Worm (Caenorhabditis elegans) whole organism, late embryonic: ENCODE results near the gene fli-1.

Source experiments
- C38D4.7 ChIP-seq: fragments of 200-800 bp; sonication (Bioruptor generic); optimal IDR thresholded peaks from 2 replicates; lab custom pipeline; 2018; ENCODE audit warnings: mild to moderate bottlenecking, missing genetic modification characterization, moderate library complexity, missing compliant biosample characterization
- K02D7.2 ChIP-seq: sonication (generic microtip); optimal IDR thresholded peaks from 2 replicates; lab custom pipeline; 2017; ENCODE audit warnings: mild to moderate bottlenecking, missing genetic modification characterization, missing compliant biosample characterization
- K09A11.1 ChIP-seq: sonication (generic microtip); optimal IDR thresholded peaks from 2 replicates; lab custom pipeline; 2017; ENCODE audit warnings: antibody characterized with exemption, mild to moderate bottlenecking, missing genetic modification characterization, missing compliant biosample characterization; ENCODE audit not compliant: insufficient read depth
- Y22D7AL.16 ChIP-seq: sonication (generic microtip); optimal IDR thresholded peaks from 2 replicates; lab custom pipeline; 2016; ENCODE audit warnings: missing genetic modification characterization, missing compliant biosample characterization
- ahr-1 ChIP-seq: sonication (generic microtip); optimal IDR thresholded peaks from 2 replicates; lab custom pipeline; 2016; ENCODE audit warnings: missing genetic modification characterization, missing compliant biosample characterization
- ama-1 ChIP-seq: fragments of 150-350 bp; optimal IDR thresholded peaks from 2 replicates; lab custom pipeline; 2014
- ceh-19 ChIP-seq: fragments of 200-800 bp; sonication (Bioruptor generic); optimal IDR thresholded peaks from 2 replicates; lab custom pipeline; 2018; ENCODE audit warnings: mild to moderate bottlenecking, missing genetic modification characterization, missing compliant biosample characterization
- ceh-22 ChIP-seq: sonication (generic microtip); optimal IDR thresholded peaks from 2 replicates; lab custom pipeline; 2017; ENCODE audit warnings: missing biosample characterization, missing genetic modification characterization
- ceh-24 ChIP-seq: sonication (generic microtip); optimal IDR thresholded peaks from 2 replicates; lab custom pipeline; 2016; ENCODE audit warnings: mild to moderate bottlenecking, missing genetic modification characterization, missing compliant biosample characterization
- ceh-30 ChIP-seq: fragments of 150-350 bp; optimal IDR thresholded peaks from 2 replicates; lab custom pipeline; 2014; ENCODE audit warnings: missing biosample characterization, missing genetic modification characterization
- ceh-31 ChIP-seq: sonication (generic microtip); optimal IDR thresholded peaks from 2 replicates; lab custom pipeline; 2016; ENCODE audit warnings: missing genetic modification characterization, missing compliant biosample characterization
- ceh-34 ChIP-seq: sonication (generic microtip); optimal IDR thresholded peaks from 2 replicates; lab custom pipeline; 2016; ENCODE audit warnings: mild to moderate bottlenecking, missing genetic modification characterization, missing compliant biosample characterization
- ceh-48 ChIP-seq: sonication (generic microtip); optimal IDR thresholded peaks from 2 replicates; lab custom pipeline; 2016; ENCODE audit warnings: missing genetic modification characterization, inconsistent platforms, missing compliant biosample characterization
- ceh-6 ChIP-seq: fragments of 200-800 bp; sonication (Bioruptor generic); optimal IDR thresholded peaks from 2 replicates; lab custom pipeline; 2018; ENCODE audit warnings: mild to moderate bottlenecking, missing genetic modification characterization, missing compliant biosample characterization
- ceh-9 ChIP-seq: sonication (generic microtip); optimal IDR thresholded peaks from 2 replicates; lab custom pipeline; 2016; ENCODE audit warnings: mild to moderate bottlenecking, missing genetic modification characterization, inconsistent platforms, missing compliant biosample characterization
- dve-1 ChIP-seq: sonication (generic microtip); optimal IDR thresholded peaks from 2 replicates; lab custom pipeline; 2017; ENCODE audit warnings: antibody characterized with exemption, mild to moderate bottlenecking, missing genetic modification characterization, missing compliant biosample characterization
- elt-2 ChIP-seq: sonication (generic microtip); optimal IDR thresholded peaks from 2 replicates; lab custom pipeline; 2016; ENCODE audit warnings: missing genetic modification reagents, missing genetic modification characterization, missing compliant biosample characterization
- elt-4 ChIP-seq: sonication (generic microtip); optimal IDR thresholded peaks from 2 replicates; lab custom pipeline; 2016; ENCODE audit warnings: missing genetic modification characterization, missing compliant biosample characterization
- ets-4 ChIP-seq: sonication (generic microtip); optimal IDR thresholded peaks from 2 replicates; lab custom pipeline; 2016; ENCODE audit warnings: missing genetic modification characterization, missing compliant biosample characterization
- fax-1 ChIP-seq: sonication (generic microtip); optimal IDR thresholded peaks from 2 replicates; lab custom pipeline; 2016; ENCODE audit warnings: missing genotype, missing genetic modification characterization, missing compliant biosample characterization
- fkh-6 ChIP-seq: sonication (generic microtip); optimal IDR thresholded peaks from 2 replicates; lab custom pipeline; 2016; ENCODE audit warnings: missing genetic modification characterization, missing compliant biosample characterization
- gmeb-2 ChIP-seq: sonication (generic microtip); optimal IDR thresholded peaks from 2 replicates; lab custom pipeline; 2016; ENCODE audit warnings: missing genetic modification characterization, inconsistent platforms, missing compliant biosample characterization
- hlh-13 ChIP-seq: fragments of 200-800 bp; sonication (Bioruptor generic); optimal IDR thresholded peaks from 2 replicates; lab custom pipeline; 2018; ENCODE audit warnings: mild to moderate bottlenecking, missing genetic modification characterization, missing compliant biosample characterization
- hlh-15 ChIP-seq: sonication (generic microtip); optimal IDR thresholded peaks from 2 replicates; lab custom pipeline; 2016; ENCODE audit warnings: missing genetic modification characterization, missing compliant biosample characterization
- hlh-6 ChIP-seq: sonication (generic microtip); optimal IDR thresholded peaks from 2 replicates; lab custom pipeline; 2016; ENCODE audit warnings: missing genotype, missing genetic modification characterization, missing compliant biosample characterization
- hlh-8 ChIP-seq: sonication (generic microtip); optimal IDR thresholded peaks from 2 replicates; lab custom pipeline; 2016; ENCODE audit warnings: missing genotype, missing genetic modification characterization, missing compliant biosample characterization
- lin-11 ChIP-seq: fragments of 200-800 bp; sonication (Bioruptor generic); optimal IDR thresholded peaks from 2 replicates; lab custom pipeline; 2018; ENCODE audit warnings: mild to moderate bottlenecking, missing genetic modification characterization, missing compliant biosample characterization
- madf-2 ChIP-seq: sonication (generic microtip); optimal IDR thresholded peaks from 2 replicates; lab custom pipeline; 2017; ENCODE audit warnings: missing genetic modification characterization, missing compliant biosample characterization
- nfya-1 ChIP-seq: sonication (generic microtip); optimal IDR thresholded peaks from 2 replicates; lab custom pipeline; 2017; ENCODE audit warnings: missing genetic modification characterization, mild to moderate bottlenecking, missing compliant biosample characterization, antibody characterized with exemption, moderate library complexity
- pat-9 ChIP-seq: fragments of 200-800 bp; sonication (Bioruptor generic); optimal IDR thresholded peaks from 2 replicates; lab custom pipeline; 2018; ENCODE audit warnings: mild to moderate bottlenecking, missing genetic modification characterization, moderate library complexity, missing compliant biosample characterization
- pax-1 ChIP-seq: fragments of 150-350 bp; optimal IDR thresholded peaks from 2 replicates; lab custom pipeline; 2014; ENCODE audit warnings: missing biosample characterization, missing genetic modification characterization
- pha-2 ChIP-seq: sonication (generic microtip); optimal IDR thresholded peaks from 2 replicates; lab custom pipeline; 2017; ENCODE audit warnings: mild to moderate bottlenecking, missing genetic modification characterization, missing compliant biosample characterization
- pqm-1 ChIP-seq: sonication (generic microtip); optimal IDR thresholded peaks from 2 replicates; lab custom pipeline; 2016; ENCODE audit warnings: missing genetic modification characterization, missing compliant biosample characterization
- ref-2 ChIP-seq: sonication (generic microtip); optimal IDR thresholded peaks from 2 replicates; lab custom pipeline; 2016; ENCODE audit warnings: missing genetic modification characterization, missing compliant biosample characterization
- rnt-1 ChIP-seq: sonication (generic microtip); optimal IDR thresholded peaks from 2 replicates; lab custom pipeline; 2016; ENCODE audit warnings: missing genetic modification characterization, missing compliant biosample characterization
- sdc-2 ChIP-seq: sonication (generic microtip); optimal IDR thresholded peaks from 2 replicates; lab custom pipeline; 2016; ENCODE audit warnings: missing genotype, missing genetic modification characterization, missing compliant biosample characterization
- syd-9 ChIP-seq: sonication (generic microtip); optimal IDR thresholded peaks from 2 replicates; lab custom pipeline; 2016; ENCODE audit warnings: mild to moderate bottlenecking, missing genetic modification characterization, moderate library complexity, missing compliant biosample characterization
- tbx-2 ChIP-seq: sonication (generic microtip); optimal IDR thresholded peaks from 2 replicates; lab custom pipeline; 2016; ENCODE audit warnings: missing genetic modification characterization, missing compliant biosample characterization
- unc-3 ChIP-seq, 2 experiments: fragments of 200-800 bp in 1 of 2; sonication (Bioruptor generic) in 1 of 2; sonication (generic microtip) in 1 of 2; conservative IDR thresholded peaks in 1 of 2; optimal IDR thresholded peaks in 1 of 2; 2 replicates each; pipeline versions ENCODE4 v1.3.6 to Lab custom; 2016 to 2022; ENCODE audit warnings: missing compliant biosample characterization in 2 of 2, missing genetic modification characterization in 2 of 2, missing genetic modification reagents in 1 of 2
- unc-55 ChIP-seq: sonication (generic microtip); optimal IDR thresholded peaks from 2 replicates; lab custom pipeline; 2017; ENCODE audit warnings: missing biosample characterization, missing genetic modification reagents, missing genetic modification characterization
- unc-86 ChIP-seq: sonication (generic microtip); optimal IDR thresholded peaks from 2 replicates; lab custom pipeline; 2016; ENCODE audit warnings: missing genetic modification characterization, missing compliant biosample characterization

The fli-1 gene

ce11 chrIII:8688438-8688946 lies 5.0 kb upstream of the fli-1 start, which contains the start of gene hadb-1:
TSS of gene hadb-1 (minus strand) at chrIII:8688488.
- TF ChIP-seq elt-2 (tag; lab: Kevin White, UChicago) (peak; percentile 47), ceh-48 (tag; lab: Kevin White, UChicago) (no peak), unc-55 (GFP tag; lab: Kevin White, UChicago) (peak; percentile 22), hlh-8 (tag; lab: Kevin White, UChicago) (no peak)

DNA sequence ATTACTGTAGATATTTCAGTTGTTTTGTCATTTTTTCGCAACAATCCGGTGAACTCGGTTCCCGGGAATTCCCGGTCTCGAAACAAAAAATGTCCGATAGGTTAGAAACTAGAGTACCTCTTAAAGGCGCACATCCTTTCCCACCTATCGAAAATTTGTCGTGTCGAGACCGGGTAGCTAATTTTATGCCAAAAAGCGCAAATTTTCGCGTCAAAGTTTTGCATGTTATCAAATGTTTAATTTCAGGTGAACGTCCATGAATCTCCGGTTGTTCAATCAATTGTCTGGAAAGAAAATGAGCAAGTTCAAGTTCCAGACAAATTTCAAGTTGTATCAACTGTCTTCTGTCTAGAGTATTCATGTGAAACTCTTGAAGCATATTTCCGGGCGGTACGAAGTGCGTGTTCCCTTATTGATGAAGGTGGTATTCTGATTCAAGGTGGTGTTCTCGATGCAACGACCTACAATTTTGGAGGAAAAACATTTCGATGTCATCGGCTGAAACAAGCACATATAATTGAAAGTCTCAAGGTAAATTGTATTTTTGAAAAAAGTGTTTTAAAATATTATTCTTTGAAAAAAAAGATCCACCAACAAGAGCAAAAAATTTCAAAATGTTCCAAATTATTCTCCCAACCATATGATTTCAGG lies 2.2 kb upstream of the fli-1 start:
- peak; percentile 10 for TF ChIP-seq ama-1 (lab: Kevin White, UChicago)
- TF ChIP-seq fkh-6 (tag; lab: Kevin White, UChicago): no peak
- TF ChIP-seq ceh-34 (tag; lab: Kevin White, UChicago): no peak
- TF ChIP-seq ahr-1 (tag; lab: Kevin White, UChicago): no peak
- TF ChIP-seq tbx-2 (tag; lab: Kevin White, UChicago): no peak
- no peak for TF ChIP-seq C38D4.7 (GFP tag; lab: Kevin White, UChicago)
- TF ChIP-seq rnt-1 (tag; lab: Kevin White, UChicago): no peak

ce11 chrIII:8684421-8684820 lies 885 bp upstream of the fli-1 start, which contains the start of gene anmt-1:
TSS of gene anmt-1 (plus strand) at chrIII:8684808.
- TF ChIP-seq lin-11 (tag; lab: Kevin White, UChicago) (no peak), hlh-15 (no peak), K02D7.2 (tag; lab: Kevin White, UChicago) (no peak), unc-3 (GFP tag; conservative IDR thresholded peaks at IDR 0.05; lab: Robert Waterston, UW) (no peak), unc-3 (tag; optimal IDR thresholded peaks at IDR 0.05; lab: Kevin White, UChicago) (no peak), K09A11.1 (no peak), unc-55 (GFP tag; lab: Kevin White, UChicago) (peak; percentile 83), pat-9 (tag; lab: Kevin White, UChicago) (peak; percentile 17)

ce11 chrIII:8678371-8678770 lies 5.2 kb downstream of the fli-1 start:
- TF ChIP-seq ets-4 (tag; lab: Kevin White, UChicago) (peak; percentile 26), madf-2 (peak; percentile 94), ceh-9 (tag; lab: Kevin White, UChicago) (peak; percentile 83), rnt-1 (tag; lab: Kevin White, UChicago) (peak; percentile 84), ahr-1 (tag; lab: Kevin White, UChicago) (peak; percentile 84), fax-1 (peak; percentile 89), ama-1 (lab: Kevin White, UChicago) (no peak), ceh-6 (GFP tag; lab: Kevin White, UChicago) (peak; percentile 95), Y22D7AL.16 (peak; percentile 90), dve-1 (tag; lab: Kevin White, UChicago) (peak; percentile 87), unc-55 (GFP tag; lab: Kevin White, UChicago) (peak; percentile 15), ceh-24 (tag; lab: Kevin White, UChicago) (peak; percentile 81), C38D4.7 (GFP tag; lab: Kevin White, UChicago) (peak; percentile 91), ceh-30 (peak; percentile 16), ceh-22 (no peak), hlh-8 (tag; lab: Kevin White, UChicago) (peak; percentile 77), nfya-1 (tag; lab: Kevin White, UChicago) (peak; percentile 81), gmeb-2 (peak; percentile 95), ceh-19 (peak; percentile 95), pqm-1 (tag; lab: Kevin White, UChicago) (peak; percentile 50), fkh-6 (tag; lab: Kevin White, UChicago) (peak; percentile 94), elt-2 (tag; lab: Kevin White, UChicago) (peak; percentile 96), pha-2 (peak; percentile 93), lin-11 (tag; lab: Kevin White, UChicago) (peak; percentile 92), hlh-13 (GFP tag; lab: Kevin White, UChicago) (peak; percentile 95), ceh-34 (tag; lab: Kevin White, UChicago) (peak; percentile 97), ref-2 (tag; lab: Kevin White, UChicago) (peak; percentile 93), syd-9 (tag; lab: Kevin White, UChicago) (peak; percentile 94), pat-9 (tag; lab: Kevin White, UChicago) (peak; percentile 93), K09A11.1 (peak; percentile 91), ceh-31 (peak; percentile 73), elt-4 (tag; lab: Kevin White, UChicago) (peak; percentile 63), tbx-2 (tag; lab: Kevin White, UChicago) (peak; percentile 92), sdc-2 (peak; percentile 86), hlh-6 (tag; lab: Kevin White, UChicago) (peak; percentile 97), pax-1 (tag; lab: Kevin White, UChicago) (no peak), ceh-48 (tag; lab: Kevin White, UChicago) (peak; percentile 84), unc-86 (peak; percentile 93)
